Worm (Caenorhabditis elegans) whole organism, L4 larva: ENCODE data around the gene nsy-4.

Experiments used
- D1046.2 ChIP-seq: fragments of 200-800 bp; sonication (Bioruptor generic); IDR thresholded peaks from 2 replicates; pipeline ENCODE4 v1.3.6; 2022; ENCODE audit warnings: missing genetic modification characterization, missing compliant biosample characterization
- F10B5.3 ChIP-seq: sonication (generic microtip); optimal IDR thresholded peaks from 2 replicates; lab custom pipeline; 2016; ENCODE audit warnings: mild to moderate bottlenecking, missing genetic modification characterization, missing compliant biosample characterization
- F26F4.8 ChIP-seq: fragments of 200-800 bp; sonication (Bioruptor generic); conservative IDR thresholded peaks from 2 replicates; pipeline ENCODE4 v1.3.6; 2022; ENCODE audit warnings: missing genetic modification characterization, missing compliant biosample characterization
- F49E8.2 ChIP-seq: sonication (generic microtip); optimal IDR thresholded peaks from 2 replicates; lab custom pipeline; 2016; ENCODE audit warnings: missing compliant biosample characterization, mild to moderate bottlenecking, missing genetic modification characterization, borderline replicate concordance
- R02D3.7 ChIP-seq: fragments of 150-350 bp; sonication (generic microtip); optimal IDR thresholded peaks from 3 replicates; lab custom pipeline; 2014; ENCODE audit warnings: missing biosample characterization, missing genetic modification characterization
- Y48G9A.11 ChIP-seq: fragments of 200-800 bp; sonication (Bioruptor generic); IDR thresholded peaks from 2 replicates; pipeline ENCODE4 v1.3.6; 2022; ENCODE audit warnings: missing genetic modification reagents, missing genetic modification characterization, missing compliant biosample characterization
- aha-1 ChIP-seq: fragments of 150-350 bp; peaks from one replicate; lab custom pipeline; 2014; ENCODE audit warnings: missing biosample characterization, missing genetic modification characterization
- ama-1 ChIP-seq: fragments of 150-350 bp; optimal IDR thresholded peaks from 2 replicates; lab custom pipeline; 2014; ENCODE audit warnings: inconsistent platforms, mixed read lengths
- arid-1 ChIP-seq: fragments of 200-800 bp; sonication (Bioruptor generic); conservative IDR thresholded peaks from 2 replicates; pipeline ENCODE4 v1.3.6; 2022; ENCODE audit warnings: missing genetic modification reagents, missing genetic modification characterization, missing compliant biosample characterization
- ceh-28 ChIP-seq: fragments of 150-350 bp; optimal IDR thresholded peaks from 2 replicates; lab custom pipeline; 2014; ENCODE audit warnings: missing biosample characterization, missing genetic modification reagents, missing genetic modification characterization
- ceh-32 ChIP-seq: sonication (generic microtip); optimal IDR thresholded peaks from 2 replicates; lab custom pipeline; 2016; ENCODE audit warnings: mild to moderate bottlenecking, missing genetic modification characterization, missing compliant biosample characterization; ENCODE audit not compliant: poor library complexity
- ceh-82 ChIP-seq: sonication (generic microtip); optimal IDR thresholded peaks from 2 replicates; lab custom pipeline; 2017; ENCODE audit warnings: missing biosample characterization, missing genetic modification characterization
- ces-1 ChIP-seq: fragments of 150-350 bp; sonication (generic microtip); optimal IDR thresholded peaks from 4 replicates; lab custom pipeline; 2014; ENCODE audit warnings: missing biosample characterization, missing genetic modification reagents, missing genetic modification characterization
- ctbp-1 ChIP-seq: fragments of 200-800 bp; sonication (Bioruptor generic); IDR thresholded peaks from 2 replicates; pipeline ENCODE4 v1.3.6; 2022; ENCODE audit warnings: missing genetic modification reagents, missing genetic modification characterization, missing compliant biosample characterization
- daf-16 ChIP-seq, 3 experiments: sonication (generic microtip); optimal IDR thresholded peaks; 2 replicates each; lab custom pipeline; 2016 to 2017; ENCODE audit warnings: missing genetic modification characterization in 3 of 3, missing genetic modification reagents in 3 of 3, mild to moderate bottlenecking in 2 of 3, missing compliant biosample characterization in 2 of 3, missing biosample characterization in 1 of 3, moderate library complexity in 1 of 3
- dmd-8 ChIP-seq: fragments of 200-800 bp; sonication (Bioruptor generic); IDR thresholded peaks from 2 replicates; pipeline ENCODE4 v1.3.6; 2022; ENCODE audit warnings: missing genetic modification characterization, missing compliant biosample characterization
- dpl-1 ChIP-seq: fragments of 150-350 bp; optimal IDR thresholded peaks from 2 replicates; lab custom pipeline; 2014; ENCODE audit warnings: missing biosample characterization, missing genetic modification reagents, missing genetic modification characterization
- dve-1 ChIP-seq: sonication (generic microtip); optimal IDR thresholded peaks from 2 replicates; lab custom pipeline; 2017; ENCODE audit warnings: antibody characterized with exemption, mild to moderate bottlenecking, missing genetic modification characterization, missing compliant biosample characterization; ENCODE audit not compliant: insufficient read depth
- egl-27 ChIP-seq: sonication (generic microtip); optimal IDR thresholded peaks from 3 replicates; lab custom pipeline; 2017; ENCODE audit warnings: missing biosample characterization, missing genetic modification reagents, missing genetic modification characterization
- egl-43 ChIP-seq: fragments of 200-800 bp; sonication (Bioruptor generic); IDR thresholded peaks from 2 replicates; pipeline ENCODE4 v1.3.6; 2022; ENCODE audit warnings: missing genetic modification reagents, missing genetic modification characterization, missing compliant biosample characterization
- fkh-10 ChIP-seq: fragments of 150-350 bp; optimal IDR thresholded peaks from 2 replicates; lab custom pipeline; 2014; ENCODE audit warnings: missing biosample characterization, missing genetic modification reagents, missing genetic modification characterization
- gei-8 ChIP-seq: fragments of 200-800 bp; sonication (Bioruptor generic); optimal IDR thresholded peaks from 2 replicates; lab custom pipeline; 2018; ENCODE audit warnings: mild to moderate bottlenecking, missing genetic modification characterization, missing compliant biosample characterization
- hif-1 ChIP-seq, 2 experiments: sonication (generic microtip); optimal IDR thresholded peaks; 2 replicates each; lab custom pipeline; 2016 to 2017; ENCODE audit warnings: missing compliant biosample characterization in 2 of 2, missing genetic modification characterization in 2 of 2, missing genetic modification reagents in 2 of 2, missing genotype in 2 of 2, mild to moderate bottlenecking in 1 of 2
- hmg-1.1 ChIP-seq: fragments of 200-800 bp; sonication (Bioruptor generic); IDR thresholded peaks from 2 replicates; pipeline ENCODE4 v1.3.6; 2022; ENCODE audit warnings: missing genetic modification reagents, missing genetic modification characterization, missing compliant biosample characterization
- jun-1 ChIP-seq: fragments of 150-350 bp; optimal IDR thresholded peaks from 2 replicates; lab custom pipeline; 2014; ENCODE audit warnings: missing biosample characterization, missing genetic modification reagents, missing genetic modification characterization
- lim-7 ChIP-seq: fragments of 200-800 bp; sonication (Bioruptor generic); IDR thresholded peaks from 2 replicates; pipeline ENCODE4 v1.3.6; 2022; ENCODE audit warnings: missing genetic modification characterization, missing compliant biosample characterization
- lin-1 ChIP-seq: fragments of 200-800 bp; sonication (Bioruptor generic); IDR thresholded peaks from 2 replicates; pipeline ENCODE4 v1.3.6; 2022; ENCODE audit warnings: missing genetic modification reagents, missing genetic modification characterization, missing compliant biosample characterization
- lin-38 ChIP-seq: fragments of 200-800 bp; sonication (Bioruptor generic); IDR thresholded peaks from 2 replicates; pipeline ENCODE4 v1.3.6; 2022; ENCODE audit warnings: missing genetic modification reagents, missing genetic modification characterization, missing compliant biosample characterization
- lsy-2 ChIP-seq, 2 experiments: fragments of 150-350 bp in 1 of 2; sonication (generic microtip) in 1 of 2; optimal IDR thresholded peaks; 2 replicates each; lab custom pipeline; 2014 to 2017; ENCODE audit warnings: missing biosample characterization in 2 of 2, missing genetic modification characterization in 2 of 2
- nhr-41 ChIP-seq: fragments of 200-800 bp; sonication (Bioruptor generic); IDR thresholded peaks from 2 replicates; pipeline ENCODE4 v1.3.6; 2022; ENCODE audit warnings: missing genetic modification reagents, missing genetic modification characterization, missing compliant biosample characterization
- nhr-42 ChIP-seq: fragments of 200-800 bp; sonication (Bioruptor generic); IDR thresholded peaks from 2 replicates; pipeline ENCODE4 v1.3.6; 2022; ENCODE audit warnings: missing genetic modification characterization, missing compliant biosample characterization
- nhr-48 ChIP-seq: sonication (generic microtip); optimal IDR thresholded peaks from 2 replicates; lab custom pipeline; 2016; ENCODE audit warnings: mild to moderate bottlenecking, missing genetic modification characterization, missing compliant biosample characterization
- nhr-6 ChIP-seq: fragments of 150-350 bp; optimal IDR thresholded peaks from 2 replicates; lab custom pipeline; 2014; ENCODE audit warnings: missing biosample characterization, missing genetic modification characterization
- php-3 ChIP-seq: fragments of 200-800 bp; sonication (Bioruptor generic); IDR thresholded peaks from 2 replicates; pipeline ENCODE4 v1.3.6; 2022; ENCODE audit warnings: missing genetic modification reagents, missing genetic modification characterization, missing compliant biosample characterization
- pqm-1 ChIP-seq: sonication (generic microtip); optimal IDR thresholded peaks from 2 replicates; lab custom pipeline; 2017; ENCODE audit warnings: missing biosample characterization, missing genetic modification characterization
- set-16 ChIP-seq: fragments of 200-800 bp; sonication (Bioruptor generic); IDR thresholded peaks from 2 replicates; pipeline ENCODE4 v1.3.6; 2022; ENCODE audit warnings: missing genetic modification reagents, missing genetic modification characterization, missing compliant biosample characterization
- snpc-4 ChIP-seq: fragments of 150-350 bp; optimal IDR thresholded peaks from 2 replicates; lab custom pipeline; 2014; ENCODE audit warnings: missing biosample characterization, missing genetic modification characterization
- spr-3 ChIP-seq: fragments of 200-800 bp; sonication (Bioruptor generic); optimal IDR thresholded peaks from 2 replicates; lab custom pipeline; 2018; ENCODE audit warnings: mild to moderate bottlenecking, missing genetic modification characterization, missing compliant biosample characterization
- unc-62 ChIP-seq, 3 experiments: fragments of 150-350 bp in 1 of 3; sonication (generic microtip); optimal IDR thresholded peaks in 2 of 3; peaks in 1 of 3; 1 replicate in 1 of 3; 2 replicates in 2 of 3; lab custom pipeline; 2014 to 2017; ENCODE audit warnings: missing biosample characterization in 3 of 3, missing genetic modification characterization in 3 of 3, missing genetic modification reagents in 3 of 3, missing genotype in 1 of 3
- zip-11 ChIP-seq: fragments of 200-800 bp; sonication (Bioruptor generic); IDR thresholded peaks from 2 replicates; pipeline ENCODE4 v1.3.6; 2022; ENCODE audit warnings: missing genetic modification characterization, missing compliant biosample characterization

nsy-4 gene

DNA sequence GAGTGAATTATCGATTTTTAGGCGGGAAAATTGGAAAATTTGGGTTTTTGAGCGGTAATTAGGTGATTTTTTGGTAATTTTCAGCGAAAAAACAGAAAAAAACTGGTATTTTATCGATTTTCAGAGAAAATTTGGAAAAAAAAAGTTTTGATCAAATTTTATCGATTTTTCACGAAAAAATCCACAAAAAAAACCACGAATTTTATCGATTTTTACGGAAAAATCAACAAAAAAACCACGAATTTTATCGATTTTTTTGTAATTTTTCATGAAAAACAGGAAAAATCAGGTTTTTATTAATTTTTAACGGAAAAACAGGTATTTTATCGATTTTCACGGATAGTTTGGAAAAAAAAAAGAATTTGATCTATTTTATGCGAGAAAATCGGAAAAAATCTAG, 8.2 kb upstream of the nsy-4 start:
- TF ChIP-seq aha-1 (peak; percentile 9), ctbp-1 (GFP tag; lab: Robert Waterston, UW) (no peak), lin-1 (GFP tag; lab: Robert Waterston, UW) (no peak), arid-1 (GFP tag; lab: Robert Waterston, UW) (no peak), hif-1 (tag; optimal IDR thresholded peaks at IDR 0.05; lab: Kevin White, UChicago) (no peak), dpl-1 (GFP tag; lab: Kevin White, UChicago) (no peak), nhr-41 (GFP tag; lab: Robert Waterston, UW) (no peak), jun-1 (tag; lab: Kevin White, UChicago) (no peak), F26F4.8 (GFP tag; lab: Robert Waterston, UW) (no peak), nhr-42 (no peak), ceh-32 (tag; lab: Kevin White, UChicago) (no peak), F10B5.3 (tag; lab: Kevin White, UChicago) (no peak), daf-16 (GFP tag; optimal IDR thresholded peaks at IDR 0.05; lab: Kevin White, UChicago) (no peak), daf-16 (tag; optimal IDR thresholded peaks at IDR 0.05; lab: Kevin White, UChicago) (no peak), egl-27 (tag; lab: Kevin White, UChicago) (no peak), nhr-48 (tag; lab: Kevin White, UChicago) (no peak), R02D3.7 (tag; lab: Kevin White, UChicago) (no peak), fkh-10 (no peak), pqm-1 (no peak), lin-38 (no peak), ces-1 (GFP tag; lab: Kevin White, UChicago) (no peak), dve-1 (tag; lab: Kevin White, UChicago) (no peak), ceh-82 (no peak), ceh-28 (tag; lab: Kevin White, UChicago) (peak; percentile 75), php-3 (GFP tag; lab: Robert Waterston, UW) (0 out of 2 replicates have a peak, but pooled peaks have one; percentile 7), snpc-4 (tag; lab: Kevin White, UChicago) (no peak), hmg-1.1 (GFP tag; lab: Robert Waterston, UW) (no peak), Y48G9A.11 (GFP tag; lab: Robert Waterston, UW) (no peak), nhr-6 (no peak), set-16 (no peak), dmd-8 (GFP tag; lab: Robert Waterston, UW) (no peak), zip-11 (GFP tag; lab: Robert Waterston, UW) (no peak), gei-8 (no peak), unc-62 (GFP tag; optimal IDR thresholded peaks at IDR 0.05 in 1 of 2; lab: Kevin White, UChicago) (no peak), unc-62 (tag; optimal IDR thresholded peaks at IDR 0.05; lab: Kevin White, UChicago) (no peak), lsy-2 (tag; optimal IDR thresholded peaks at IDR 0.05; lab: Kevin White, UChicago) (peak in 1 of 2 experiments; percentile 10)

DNA sequence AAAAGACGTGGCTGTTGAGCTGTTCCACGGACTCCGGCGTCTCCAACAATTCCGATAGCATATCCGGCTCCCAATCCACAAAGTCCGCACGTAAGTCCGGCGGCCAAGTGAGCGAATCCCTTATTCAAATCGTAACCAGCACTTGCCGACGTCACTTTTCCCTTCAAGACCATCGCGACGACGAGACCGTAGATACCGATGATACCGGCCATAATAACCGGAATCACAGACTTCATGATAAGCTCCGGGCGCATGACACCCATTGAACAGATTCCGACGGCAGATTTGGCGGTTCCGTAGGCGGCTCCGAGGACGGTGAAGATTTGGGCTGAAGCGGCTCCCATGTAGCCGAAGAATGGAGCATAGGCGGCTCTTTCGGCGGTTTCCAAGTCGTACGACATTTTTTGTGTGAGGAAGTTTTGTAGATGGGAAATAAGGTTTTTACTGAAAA, 7.5 kb upstream of the nsy-4 start, which contains the start of gene vha-3:
TSS of gene vha-3 (minus strand) at position 401 of the 451 bp plus-strand sequence.
- TF ChIP-seq D1046.2, result 0 out of 2 replicates have a peak, but pooled peaks have one; percentile 45
- peak; percentile 46; the same call in 1 of the 2 replicates for TF ChIP-seq set-16
- TF ChIP-seq egl-43 (GFP tag; lab: Robert Waterston, UW), result peak; percentile 59; the same call in 1 of the 2 replicates
- no peak for TF ChIP-seq lim-7 (GFP tag; lab: Robert Waterston, UW)
- peak; percentile 42 for TF ChIP-seq spr-3 (GFP tag; lab: Kevin White, UChicago)
- no peak for TF ChIP-seq F49E8.2 (tag; lab: Kevin White, UChicago)
- peak; percentile 62 for TF ChIP-seq aha-1
- no peak for TF ChIP-seq arid-1 (GFP tag; lab: Robert Waterston, UW)
- no peak for TF ChIP-seq ama-1
- peak; percentile 8 for TF ChIP-seq gei-8
